Worm (Caenorhabditis elegans) whole organism, midembryonic: Measurements from ENCODE around the gene pgl-3.
"Not testable (repeated sequence)": the region's sequence is repeated elsewhere in the genome, so short reads cannot be mapped to it uniquely, and the experiment has no call there.

Experiments used
- cog-1 ChIP-seq: sonication (generic microtip); optimal IDR thresholded peaks from 2 replicates; lab custom pipeline; 2016; ENCODE audit warnings: missing genetic modification characterization, missing compliant biosample characterization
- klf-2 ChIP-seq: fragments of 200-800 bp; sonication (Bioruptor generic); conservative IDR thresholded peaks from 2 replicates; pipeline ENCODE4 v1.3.6; 2022; ENCODE audit warnings: missing genetic modification reagents, missing genetic modification characterization, missing compliant biosample characterization
- med-1 ChIP-seq: sonication (generic microtip); optimal IDR thresholded peaks from 2 replicates; lab custom pipeline; 2017; ENCODE audit warnings: missing genetic modification characterization, mild to moderate bottlenecking, missing compliant biosample characterization, antibody characterized with exemption, missing genetic modification reagents; ENCODE audit not compliant: insufficient read depth
- ztf-29 ChIP-seq: fragments of 200-800 bp; sonication (Bioruptor generic); IDR thresholded peaks from 2 replicates; pipeline ENCODE4 v1.3.6; 2022; ENCODE audit warnings: missing genetic modification reagents, missing genetic modification characterization, missing compliant biosample characterization

- not testable (repeated sequence) for TF ChIP-seq med-1 (GFP tag; lab: Kevin White, UChicago); klf-2 (GFP tag; lab: Robert Waterston, UW); ztf-29 (GFP tag; lab: Robert Waterston, UW); cog-1 (tag; lab: Kevin White, UChicago)
Measured at ce11 chrV:4760674-4761073, 4.9 kb downstream of the pgl-3 start, which contains the start of gene bgnt-1.4.
